Fruit fly (Drosophila melanogaster) S2 (cell line): ENCODE measurements around the gene CG10947.

Experiments used
- CG8478 ChIP-seq: fragments of >200 bp; optimal IDR thresholded peaks from 2 replicates; lab custom pipeline; 2018
- CTCF ChIP-seq, 2 experiments: fragments of >200 bp; optimal IDR thresholded peaks; 2 replicates each; lab custom pipeline; 2018

DNA sequence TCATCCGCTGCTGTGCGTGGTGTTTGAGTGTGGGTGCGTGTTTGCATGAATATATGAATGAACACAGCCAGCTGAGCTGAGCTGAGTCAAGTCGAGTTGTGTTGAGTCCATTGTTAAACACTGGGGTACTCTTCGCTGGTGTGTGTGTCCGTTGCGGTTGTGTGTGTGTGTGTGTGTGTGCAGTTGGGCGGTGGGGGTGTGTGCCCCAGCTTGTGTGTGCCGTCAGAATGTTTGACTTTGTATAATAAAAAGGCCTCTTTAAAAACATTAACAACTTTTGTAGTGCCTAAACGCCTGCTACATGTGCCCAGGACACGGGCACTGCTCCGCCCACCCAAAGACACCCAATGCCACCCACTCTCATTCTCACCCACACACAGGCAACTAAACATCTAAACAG lies 23.9 kb upstream of the CG10947 start:
- TF ChIP-seq CG8478 (lab: Kevin White, UChicago), result no peak
- TF ChIP-seq CTCF (optimal IDR thresholded peaks at IDR 0.05; lab: Kevin White, UChicago), result no peak
